Fruit fly (Drosophila melanogaster): Measurements from ENCODE around the gene Prosbeta4R2.

dm6 chr2L:2637002-2637377 is 18.2 kb upstream of the Prosbeta4R2 start:
- no peak for TF ChIP-seq Bdp1 (GFP tag; optimal IDR thresholded peaks at IDR 0.05)
- TF ChIP-seq CG2202 (tag; optimal IDR thresholded peaks at IDR 0.05), result no peak
- TF ChIP-seq CG7987 (GFP tag; optimal IDR thresholded peaks at IDR 0.05), result no peak
- TF ChIP-seq CG1024 (GFP tag; IDR thresholded peaks at IDR 0.05), result no peak
- no peak for TF ChIP-seq Deaf1 (tag; optimal IDR thresholded peaks at IDR 0.05)
- no peak for TF ChIP-seq danr (GFP tag; IDR thresholded peaks at IDR 0.05)
- TF ChIP-seq HLH3B (GFP tag; IDR thresholded peaks at IDR 0.05), result no peak
- no peak for TF ChIP-seq dmrt11E (tag; optimal IDR thresholded peaks at IDR 0.05)
- no peak for TF ChIP-seq ewg (GFP tag; optimal IDR thresholded peaks at IDR 0.05)
- no peak for TF ChIP-seq Antp (GFP tag; optimal IDR thresholded peaks at IDR 0.05)
- TF ChIP-seq kni (GFP tag; optimal IDR thresholded peaks at IDR 0.05), result no peak
- no peak for TF ChIP-seq schlank (tag; optimal IDR thresholded peaks at IDR 0.05)

All from whole organism, embryonic.